Worm (Caenorhabditis elegans) whole organism, young adult: ENCODE measurements around the gene F10E9.12.

Experiments
- B0035.1 ChIP-seq: sonication (generic microtip); optimal IDR thresholded peaks from 2 replicates; lab custom pipeline; 2016; ENCODE audit warnings: missing genetic modification characterization, mild to moderate bottlenecking, missing compliant biosample characterization, missing genotype, missing genetic modification reagents
- F37B4.10 ChIP-seq: fragments of 200-800 bp; sonication (Bioruptor generic); IDR thresholded peaks from 2 replicates; pipeline ENCODE4 v1.3.6; 2022; ENCODE audit warnings: missing genetic modification characterization, missing compliant biosample characterization
- F49E8.2 ChIP-seq: sonication (generic microtip); optimal IDR thresholded peaks from 3 replicates; lab custom pipeline; 2017; ENCODE audit warnings: missing genetic modification characterization, mild to moderate bottlenecking, missing compliant biosample characterization, antibody characterized with exemption, moderate library complexity; ENCODE audit not compliant: insufficient read depth
- F57A8.1 ChIP-seq: fragments of 200-800 bp; sonication (Bioruptor generic); optimal IDR thresholded peaks from 2 replicates; lab custom pipeline; 2018; ENCODE audit warnings: mild to moderate bottlenecking, missing genetic modification characterization, moderate library complexity, missing compliant biosample characterization
- F57C9.4 ChIP-seq: sonication (generic microtip); optimal IDR thresholded peaks from 2 replicates; lab custom pipeline; 2017; ENCODE audit warnings: mild to moderate bottlenecking, missing genetic modification characterization, missing compliant biosample characterization
- K11D2.4 ChIP-seq: fragments of 200-800 bp; sonication (Bioruptor generic); IDR thresholded peaks from 2 replicates; pipeline ENCODE4 v1.3.6; 2022; ENCODE audit warnings: missing genetic modification reagents, missing genetic modification characterization, missing compliant biosample characterization
- K12H6.12 ChIP-seq: fragments of 200-800 bp; sonication (Bioruptor generic); optimal IDR thresholded peaks from 2 replicates; lab custom pipeline; 2018; ENCODE audit warnings: mild to moderate bottlenecking, missing genetic modification characterization, missing compliant biosample characterization
- Y53G8AR.9 ChIP-seq: fragments of 200-800 bp; sonication (Bioruptor generic); conservative IDR thresholded peaks from 2 replicates; pipeline ENCODE4 v1.3.6; 2022; ENCODE audit warnings: missing genetic modification reagents, missing genetic modification characterization, missing compliant biosample characterization
- Y56A3A.18 ChIP-seq: fragments of 200-800 bp; sonication (Bioruptor generic); IDR thresholded peaks from 2 replicates; pipeline ENCODE4 v1.3.6; 2022; ENCODE audit warnings: missing genetic modification reagents, missing genetic modification characterization, missing compliant biosample characterization
- Y67H2A.10 ChIP-seq: fragments of 200-800 bp; sonication (Bioruptor generic); conservative IDR thresholded peaks from 2 replicates; pipeline ENCODE4 v1.3.6; 2022; ENCODE audit warnings: missing genetic modification reagents, missing genetic modification characterization, missing compliant biosample characterization
- ama-1 ChIP-seq, 3 experiments: fragments of 150-350 bp in 1 of 3; sonication (generic microtip) in 2 of 3; optimal IDR thresholded peaks; 2 replicates each; lab custom pipeline; 2014 to 2018; ENCODE audit warnings: missing biosample characterization in 2 of 3, missing genetic modification characterization in 2 of 3, missing genetic modification reagents in 2 of 3
- aptf-2 ChIP-seq: fragments of 200-800 bp; sonication (Bioruptor generic); conservative IDR thresholded peaks from 2 replicates; pipeline ENCODE4 v1.3.6; 2022; ENCODE audit warnings: missing genetic modification reagents, missing genetic modification characterization, missing compliant biosample characterization
- atf-7 ChIP-seq: sonication (generic microtip); optimal IDR thresholded peaks from 2 replicates; lab custom pipeline; 2017; ENCODE audit warnings: mild to moderate bottlenecking, missing genetic modification characterization, missing compliant biosample characterization
- athp-1 ChIP-seq: sonication (generic microtip); optimal IDR thresholded peaks from 2 replicates; lab custom pipeline; 2017; ENCODE audit warnings: mild to moderate bottlenecking, missing genetic modification characterization, missing compliant biosample characterization
- attf-5 ChIP-seq: fragments of 200-800 bp; sonication (Bioruptor generic); optimal IDR thresholded peaks from 2 replicates; lab custom pipeline; 2018; ENCODE audit warnings: mild to moderate bottlenecking, missing genetic modification characterization, missing compliant biosample characterization
- attf-6 ChIP-seq: fragments of 200-800 bp; sonication (Bioruptor generic); IDR thresholded peaks from 2 replicates; pipeline ENCODE4 v1.3.6; 2022; ENCODE audit warnings: missing genetic modification reagents, missing genetic modification characterization, missing compliant biosample characterization
- ceh-27 ChIP-seq: fragments of 200-800 bp; sonication (Bioruptor generic); optimal IDR thresholded peaks from 2 replicates; lab custom pipeline; 2018; ENCODE audit warnings: mild to moderate bottlenecking, missing genetic modification characterization, moderate library complexity, missing compliant biosample characterization
- ceh-58 ChIP-seq: fragments of 200-800 bp; sonication (Bioruptor generic); IDR thresholded peaks from 2 replicates; pipeline ENCODE4 v1.3.6; 2022; ENCODE audit warnings: missing genetic modification characterization, missing compliant biosample characterization
- chd-7 ChIP-seq: sonication (generic microtip); optimal IDR thresholded peaks from 2 replicates; lab custom pipeline; 2016; ENCODE audit warnings: mild to moderate bottlenecking, missing genetic modification characterization, moderate library complexity, missing compliant biosample characterization
- dpl-1 ChIP-seq: fragments of 150-350 bp; optimal IDR thresholded peaks from 2 replicates; lab custom pipeline; 2014; ENCODE audit warnings: missing biosample characterization, missing genetic modification reagents, missing genetic modification characterization
- efl-1 ChIP-seq: fragments of 150-350 bp; optimal IDR thresholded peaks from 2 replicates; lab custom pipeline; 2014; ENCODE audit warnings: missing biosample characterization, missing genetic modification reagents, missing genetic modification characterization
- ekl-4 ChIP-seq: fragments of 200-800 bp; sonication (Bioruptor generic); IDR thresholded peaks from 2 replicates; pipeline ENCODE4 v1.3.6; 2022; ENCODE audit warnings: missing genetic modification reagents, missing genetic modification characterization, missing compliant biosample characterization
- fkh-3 ChIP-seq: sonication (generic microtip); optimal IDR thresholded peaks from 2 replicates; lab custom pipeline; 2016; ENCODE audit warnings: mild to moderate bottlenecking, missing genetic modification characterization, missing compliant biosample characterization
- hmg-1.2 ChIP-seq: fragments of 200-800 bp; sonication (Bioruptor generic); IDR thresholded peaks from 2 replicates; pipeline ENCODE4 v1.3.6; 2022; ENCODE audit warnings: missing genetic modification reagents, missing genetic modification characterization, missing compliant biosample characterization
- hrde-1 ChIP-seq: sonication (generic microtip); optimal IDR thresholded peaks from 2 replicates; lab custom pipeline; 2016; ENCODE audit warnings: missing genetic modification characterization, mild to moderate bottlenecking, missing compliant biosample characterization, moderate library complexity, missing genotype, missing genetic modification reagents, borderline replicate concordance
- lin-54 ChIP-seq: fragments of 200-800 bp; sonication (Bioruptor generic); optimal IDR thresholded peaks from 2 replicates; lab custom pipeline; 2018; ENCODE audit warnings: mild to moderate bottlenecking, missing genetic modification characterization, missing compliant biosample characterization
- lsl-1 ChIP-seq: fragments of 200-800 bp; sonication (Bioruptor generic); optimal IDR thresholded peaks from 2 replicates; lab custom pipeline; 2018; ENCODE audit warnings: mild to moderate bottlenecking, missing genetic modification characterization, moderate library complexity, missing compliant biosample characterization
- madf-3 ChIP-seq: fragments of 200-800 bp; sonication (Bioruptor generic); IDR thresholded peaks from 2 replicates; pipeline ENCODE4 v1.3.6; 2022; ENCODE audit warnings: missing genetic modification reagents, missing genetic modification characterization, missing compliant biosample characterization
- madf-8 ChIP-seq: fragments of 200-800 bp; sonication (Bioruptor generic); conservative IDR thresholded peaks from 2 replicates; pipeline ENCODE4 v1.3.6; 2022; ENCODE audit warnings: missing genetic modification reagents, missing genetic modification characterization, missing compliant biosample characterization
- nhr-120 ChIP-seq: fragments of 200-800 bp; sonication (Bioruptor generic); IDR thresholded peaks from 2 replicates; pipeline ENCODE4 v1.3.6; 2022; ENCODE audit warnings: missing genetic modification characterization, missing compliant biosample characterization
- nhr-27 ChIP-seq: fragments of 200-800 bp; sonication (Bioruptor generic); optimal IDR thresholded peaks from 2 replicates; lab custom pipeline; 2018; ENCODE audit warnings: mild to moderate bottlenecking, missing genetic modification characterization, moderate library complexity, missing compliant biosample characterization
- rcor-1 ChIP-seq: fragments of 200-800 bp; sonication (Bioruptor generic); IDR thresholded peaks from 2 replicates; pipeline ENCODE4 v1.3.6; 2022; ENCODE audit warnings: missing genetic modification reagents, missing genetic modification characterization, missing compliant biosample characterization
- snpc-1.3 ChIP-seq: sonication (generic microtip); optimal IDR thresholded peaks from 2 replicates; lab custom pipeline; 2017; ENCODE audit warnings: missing genetic modification characterization, mild to moderate bottlenecking, missing compliant biosample characterization, antibody characterized with exemption, moderate library complexity, missing genotype, missing genetic modification reagents; ENCODE audit not compliant: insufficient read depth
- snpc-4 ChIP-seq, 5 experiments: fragments of 150-350 bp in 1 of 5; sonication (generic microtip) in 4 of 5; optimal IDR thresholded peaks; 2 replicates each; lab custom pipeline; 2014 to 2018; ENCODE audit warnings: missing genetic modification characterization in 5 of 5, missing biosample characterization in 3 of 5, antibody characterized with exemption in 2 of 5, mild to moderate bottlenecking in 2 of 5, missing compliant biosample characterization in 2 of 5, missing genotype in 2 of 5, moderate library complexity in 2 of 5, missing genetic modification reagents in 1 of 5
- unc-62 ChIP-seq: fragments of 150-350 bp; optimal IDR thresholded peaks from 2 replicates; lab custom pipeline; 2014; ENCODE audit warnings: missing biosample characterization, missing genetic modification reagents, missing genetic modification characterization
- ztf-25 ChIP-seq: fragments of 200-800 bp; sonication (Bioruptor generic); IDR thresholded peaks from 2 replicates; pipeline ENCODE4 v1.3.6; 2022; ENCODE audit warnings: missing genetic modification reagents, missing genetic modification characterization, missing compliant biosample characterization
- ztf-26 ChIP-seq: sonication (generic microtip); optimal IDR thresholded peaks from 2 replicates; lab custom pipeline; 2017; ENCODE audit warnings: missing genetic modification characterization, missing compliant biosample characterization

Gene F10E9.12

DNA sequence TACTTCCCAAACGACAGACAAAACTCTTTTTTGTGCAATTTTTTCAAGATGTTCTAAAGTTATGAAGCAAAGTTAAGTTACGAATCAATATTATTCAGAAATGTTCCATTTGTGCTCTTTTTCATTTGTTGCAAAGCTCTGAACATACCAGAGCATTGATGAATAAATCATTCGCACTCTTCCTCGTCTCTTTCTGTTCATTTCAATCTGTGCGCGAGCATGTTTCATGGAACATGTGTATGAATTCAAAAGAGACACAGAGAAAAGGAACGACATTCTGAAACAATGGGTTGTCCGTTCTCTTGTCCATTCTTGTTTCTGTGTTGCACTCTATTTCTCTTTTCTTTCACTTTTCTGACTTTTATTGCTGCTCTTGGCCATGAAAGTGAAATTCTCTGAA is 44.0 kb upstream of the F10E9.12 start:
- TF ChIP-seq nhr-27 (tag; lab: Kevin White, UChicago) (no peak), Y67H2A.10 (GFP tag; lab: Robert Waterston, UW) (no peak), F37B4.10 (GFP tag; lab: Robert Waterston, UW) (no peak), F49E8.2 (no peak)

DNA sequence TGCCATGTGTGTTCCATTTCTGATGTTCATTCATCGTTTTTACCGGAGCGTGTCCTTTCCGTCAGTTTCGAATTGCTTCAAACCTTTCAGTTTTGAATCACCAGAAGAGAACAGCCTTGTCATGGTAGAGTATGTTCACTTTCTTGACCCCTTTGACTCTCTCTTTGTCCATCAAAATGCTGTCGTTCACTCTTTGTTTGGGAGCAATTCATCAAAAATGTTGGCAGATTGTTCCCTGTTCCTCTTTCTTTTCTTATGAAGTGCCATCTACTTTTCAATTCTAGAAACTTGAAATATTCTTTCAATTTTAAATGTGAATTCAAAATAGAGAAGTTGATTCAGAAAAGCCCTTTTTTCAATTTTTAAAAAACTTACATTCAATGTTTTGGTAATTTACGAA is 43.0 kb upstream of the F10E9.12 start:
- TF ChIP-seq snpc-1.3 (no peak), ztf-25 (no peak), madf-8 (GFP tag; lab: Robert Waterston, UW) (no peak), ceh-58 (no peak), Y53G8AR.9 (GFP tag; lab: Robert Waterston, UW) (no peak), efl-1 (GFP tag; lab: Kevin White, UChicago) (no peak), dpl-1 (no peak), K11D2.4 (no peak), K12H6.12 (tag; lab: Kevin White, UChicago) (no peak), attf-5 (GFP tag; lab: Kevin White, UChicago) (no peak), fkh-3 (no peak), unc-62 (no peak), hrde-1 (no peak), madf-3 (GFP tag; lab: Robert Waterston, UW) (no peak), F57A8.1 (no peak), snpc-4 (GFP tag; optimal IDR thresholded peaks at IDR 0.05; lab: Kevin White, UChicago) (no peak), snpc-4 (tag; optimal IDR thresholded peaks at IDR 0.05; lab: Kevin White, UChicago) (no peak), lsl-1 (no peak)
- TF ChIP-seq, all 124 proteins: peak for 0

DNA sequence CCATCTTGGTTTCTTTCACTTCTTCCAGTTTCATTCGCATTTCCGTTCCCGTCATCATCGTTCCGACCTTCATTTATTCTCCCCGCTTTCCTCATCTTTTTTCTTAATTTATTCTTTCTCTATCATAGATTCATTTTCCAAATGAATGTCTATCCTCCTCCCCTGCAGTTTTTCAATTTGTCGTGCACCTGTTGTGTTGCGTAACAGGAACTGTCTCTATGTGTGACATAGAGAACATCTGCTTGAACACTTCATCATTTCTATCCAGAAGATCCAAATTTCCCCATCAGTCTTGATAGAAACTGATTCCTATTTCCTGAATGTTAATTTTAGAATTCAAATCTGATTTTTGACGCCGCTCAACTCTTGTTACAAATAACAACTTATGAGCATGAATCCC is 40.8 kb upstream of the F10E9.12 start:
- TF ChIP-seq chd-7 (tag; lab: Kevin White, UChicago) (no peak), rcor-1 (GFP tag; lab: Robert Waterston, UW) (no peak), ama-1 (optimal IDR thresholded peaks at IDR 0.05; lab: Kevin White, UChicago) (no peak), ama-1 (GFP tag; optimal IDR thresholded peaks at IDR 0.05; lab: Kevin White, UChicago) (no peak), nhr-120 (GFP tag; lab: Robert Waterston, UW) (no peak), Y56A3A.18 (no peak), athp-1 (no peak), F49E8.2 (no peak), aptf-2 (no peak), ekl-4 (GFP tag; lab: Robert Waterston, UW) (no peak), ztf-26 (tag; lab: Kevin White, UChicago) (no peak), Y67H2A.10 (GFP tag; lab: Robert Waterston, UW) (no peak), Y53G8AR.9 (GFP tag; lab: Robert Waterston, UW) (no peak), hmg-1.2 (GFP tag; lab: Robert Waterston, UW) (no peak), F57C9.4 (tag; lab: Kevin White, UChicago) (no peak), F37B4.10 (GFP tag; lab: Robert Waterston, UW) (no peak), lin-54 (GFP tag; lab: Kevin White, UChicago) (no peak), B0035.1 (tag; lab: Kevin White, UChicago) (no peak), attf-6 (GFP tag; lab: Robert Waterston, UW) (no peak)
- TF ChIP-seq, all 124 proteins: peak for 0

DNA sequence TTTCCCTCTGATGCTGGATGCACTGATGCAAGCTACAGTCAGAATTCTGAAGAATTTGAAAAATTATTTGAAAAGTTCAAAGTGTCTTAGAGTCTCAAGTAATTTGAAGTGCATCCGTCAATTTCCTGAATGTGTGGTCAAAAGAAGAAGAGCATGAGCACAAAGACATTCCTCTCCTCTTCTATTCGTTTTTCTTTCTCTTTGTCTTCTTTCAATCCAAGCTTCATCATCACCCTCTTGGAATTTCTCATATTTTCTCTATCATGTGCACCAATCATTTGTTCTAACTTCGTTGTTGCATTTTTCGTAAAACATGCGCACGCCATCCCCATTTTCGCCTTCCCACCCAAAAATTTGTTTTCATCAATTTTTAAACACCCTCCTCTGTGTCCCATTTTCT is 38.3 kb upstream of the F10E9.12 start:
- TF ChIP-seq atf-7 (tag; lab: Kevin White, UChicago): no peak
- TF ChIP-seq ceh-27 (GFP tag; lab: Kevin White, UChicago): peak; percentile 18
